Worm (Caenorhabditis elegans) whole organism, young adult: ENCODE results near the gene M153.5.
A peak's percentile ranks its signal among the peaks of the same experiment; 100 is the strongest.

ENCODE experiments used
- B0336.3 ChIP-seq: fragments of 200-800 bp; sonication (Bioruptor generic); IDR thresholded peaks from 2 replicates; pipeline ENCODE4 v1.3.6; 2022; ENCODE audit warnings: missing genetic modification characterization, missing compliant biosample characterization
- C06A6.2 ChIP-seq: fragments of 200-800 bp; sonication (Bioruptor generic); conservative IDR thresholded peaks from 2 replicates; pipeline ENCODE4 v1.3.6; 2022; ENCODE audit warnings: missing genetic modification characterization, missing compliant biosample characterization
- C17E4.6 ChIP-seq: fragments of 200-800 bp; sonication (Bioruptor generic); IDR thresholded peaks from 2 replicates; pipeline ENCODE4 v1.3.6; 2022; ENCODE audit warnings: missing genetic modification reagents, missing genetic modification characterization, missing compliant biosample characterization
- D2030.7 ChIP-seq: fragments of 200-800 bp; sonication (Bioruptor generic); IDR thresholded peaks from 2 replicates; pipeline ENCODE4 v1.3.6; 2022; ENCODE audit warnings: missing genetic modification reagents, missing genetic modification characterization, missing compliant biosample characterization
- F22D6.2 ChIP-seq: sonication (generic microtip); optimal IDR thresholded peaks from 2 replicates; lab custom pipeline; 2016; ENCODE audit warnings: mild to moderate bottlenecking, missing genetic modification characterization, missing compliant biosample characterization
- F57A8.1 ChIP-seq: fragments of 200-800 bp; sonication (Bioruptor generic); optimal IDR thresholded peaks from 2 replicates; lab custom pipeline; 2018; ENCODE audit warnings: mild to moderate bottlenecking, missing genetic modification characterization, moderate library complexity, missing compliant biosample characterization
- K11D2.4 ChIP-seq: fragments of 200-800 bp; sonication (Bioruptor generic); IDR thresholded peaks from 2 replicates; pipeline ENCODE4 v1.3.6; 2022; ENCODE audit warnings: missing genetic modification reagents, missing genetic modification characterization, missing compliant biosample characterization
- Y53F4B.3 ChIP-seq: fragments of 200-800 bp; sonication (Bioruptor generic); IDR thresholded peaks from 2 replicates; pipeline ENCODE4 v1.3.6; 2022; ENCODE audit warnings: missing genetic modification reagents, missing genetic modification characterization, missing compliant biosample characterization
- Y67H2A.10 ChIP-seq: fragments of 200-800 bp; sonication (Bioruptor generic); conservative IDR thresholded peaks from 2 replicates; pipeline ENCODE4 v1.3.6; 2022; ENCODE audit warnings: missing genetic modification reagents, missing genetic modification characterization, missing compliant biosample characterization
- aptf-2 ChIP-seq: fragments of 200-800 bp; sonication (Bioruptor generic); conservative IDR thresholded peaks from 2 replicates; pipeline ENCODE4 v1.3.6; 2022; ENCODE audit warnings: missing genetic modification reagents, missing genetic modification characterization, missing compliant biosample characterization
- aptf-3 ChIP-seq: fragments of 200-800 bp; sonication (Bioruptor generic); IDR thresholded peaks from 2 replicates; pipeline ENCODE4 v1.3.6; 2022; ENCODE audit warnings: missing genetic modification characterization, missing compliant biosample characterization
- attf-5 ChIP-seq: fragments of 200-800 bp; sonication (Bioruptor generic); optimal IDR thresholded peaks from 2 replicates; lab custom pipeline; 2018; ENCODE audit warnings: mild to moderate bottlenecking, missing genetic modification characterization, missing compliant biosample characterization
- attf-6 ChIP-seq: fragments of 200-800 bp; sonication (Bioruptor generic); IDR thresholded peaks from 2 replicates; pipeline ENCODE4 v1.3.6; 2022; ENCODE audit warnings: missing genetic modification reagents, missing genetic modification characterization, missing compliant biosample characterization
- ccch-3 ChIP-seq: fragments of 200-800 bp; sonication (Bioruptor generic); optimal IDR thresholded peaks from 2 replicates; lab custom pipeline; 2018; ENCODE audit warnings: mild to moderate bottlenecking, missing genetic modification characterization, missing compliant biosample characterization
- cebp-1 ChIP-seq, 2 experiments: fragments of 200-800 bp in 1 of 2; sonication (Bioruptor generic) in 1 of 2; sonication (generic microtip) in 1 of 2; IDR thresholded peaks in 1 of 2; optimal IDR thresholded peaks in 1 of 2; 2 replicates each; pipeline versions ENCODE4 v1.3.6 to Lab custom; 2017 to 2022; ENCODE audit warnings: missing compliant biosample characterization in 2 of 2, missing genetic modification characterization in 2 of 2, mild to moderate bottlenecking in 1 of 2, missing genetic modification reagents in 1 of 2, moderate library complexity in 1 of 2
- ceh-100 ChIP-seq: fragments of 200-800 bp; sonication (Bioruptor generic); IDR thresholded peaks from 2 replicates; pipeline ENCODE4 v1.3.6; 2022; ENCODE audit warnings: missing genetic modification reagents, missing genetic modification characterization, missing compliant biosample characterization
- ceh-27 ChIP-seq: fragments of 200-800 bp; sonication (Bioruptor generic); optimal IDR thresholded peaks from 2 replicates; lab custom pipeline; 2018; ENCODE audit warnings: mild to moderate bottlenecking, missing genetic modification characterization, moderate library complexity, missing compliant biosample characterization
- ceh-79 ChIP-seq: sonication (generic microtip); optimal IDR thresholded peaks from 2 replicates; lab custom pipeline; 2017; ENCODE audit warnings: mild to moderate bottlenecking, missing genetic modification characterization, missing compliant biosample characterization
- ceh-91 ChIP-seq: fragments of 200-800 bp; sonication (Bioruptor generic); IDR thresholded peaks from 2 replicates; pipeline ENCODE4 v1.3.6; 2022; ENCODE audit warnings: missing genetic modification reagents, missing genetic modification characterization, missing compliant biosample characterization
- ekl-4 ChIP-seq: fragments of 200-800 bp; sonication (Bioruptor generic); IDR thresholded peaks from 2 replicates; pipeline ENCODE4 v1.3.6; 2022; ENCODE audit warnings: missing genetic modification reagents, missing genetic modification characterization, missing compliant biosample characterization
- ets-4 ChIP-seq: fragments of 200-800 bp; sonication (Bioruptor generic); optimal IDR thresholded peaks from 2 replicates; lab custom pipeline; 2018; ENCODE audit warnings: mild to moderate bottlenecking, missing genetic modification characterization, missing compliant biosample characterization
- gei-17 ChIP-seq: fragments of 200-800 bp; sonication (Bioruptor generic); optimal IDR thresholded peaks from 2 replicates; lab custom pipeline; 2018; ENCODE audit warnings: mild to moderate bottlenecking, missing genetic modification characterization, missing compliant biosample characterization
- hlh-26 ChIP-seq: fragments of 200-800 bp; sonication (Bioruptor generic); conservative IDR thresholded peaks from 2 replicates; pipeline ENCODE4 v1.3.6; 2022; ENCODE audit warnings: missing genetic modification reagents, missing genetic modification characterization, missing compliant biosample characterization
- hmg-1.2 ChIP-seq: fragments of 200-800 bp; sonication (Bioruptor generic); IDR thresholded peaks from 2 replicates; pipeline ENCODE4 v1.3.6; 2022; ENCODE audit warnings: missing genetic modification reagents, missing genetic modification characterization, missing compliant biosample characterization
- let-607 ChIP-seq, 2 experiments: fragments of 200-800 bp in 1 of 2; sonication (Bioruptor generic) in 1 of 2; sonication (generic microtip) in 1 of 2; optimal IDR thresholded peaks; 2 replicates each; lab custom pipeline; 2016 to 2018; ENCODE audit warnings: mild to moderate bottlenecking in 2 of 2, missing compliant biosample characterization in 2 of 2, missing genetic modification characterization in 2 of 2, moderate library complexity in 2 of 2, missing genotype in 1 of 2
- lin-35 ChIP-seq, 3 experiments: fragments of 150-350 bp in 2 of 3; sonication (generic microtip) in 1 of 3; optimal IDR thresholded peaks; 2 replicates each; lab custom pipeline; 2014 to 2018; ENCODE audit warnings: missing biosample characterization in 3 of 3, missing genetic modification characterization in 3 of 3, missing genetic modification reagents in 3 of 3
- lin-40 ChIP-seq: sonication (generic microtip); optimal IDR thresholded peaks from 2 replicates; lab custom pipeline; 2016; ENCODE audit warnings: missing genetic modification characterization, mild to moderate bottlenecking, missing compliant biosample characterization, missing genotype, missing genetic modification reagents
- lsy-27 ChIP-seq: sonication (generic microtip); optimal IDR thresholded peaks from 2 replicates; lab custom pipeline; 2017; ENCODE audit warnings: missing genetic modification characterization, mild to moderate bottlenecking, missing compliant biosample characterization, antibody characterized with exemption, missing genotype, borderline replicate concordance; ENCODE audit not compliant: insufficient read depth
- mel-28 ChIP-seq: sonication (generic microtip); optimal IDR thresholded peaks from 2 replicates; lab custom pipeline; 2016; ENCODE audit warnings: borderline replicate concordance, mild to moderate bottlenecking, missing genetic modification characterization, missing compliant biosample characterization
- mes-4 ChIP-seq: sonication (generic microtip); optimal IDR thresholded peaks from 2 replicates; lab custom pipeline; 2016; ENCODE audit warnings: missing genotype, missing genetic modification characterization, missing compliant biosample characterization
- nhr-80 ChIP-seq: sonication (generic microtip); optimal IDR thresholded peaks from 2 replicates; lab custom pipeline; 2016; ENCODE audit warnings: missing genetic modification characterization, missing compliant biosample characterization
- pbrm-1 ChIP-seq: fragments of 200-800 bp; sonication (Bioruptor generic); IDR thresholded peaks from 2 replicates; pipeline ENCODE4 v1.3.6; 2022; ENCODE audit warnings: missing genetic modification reagents, missing genetic modification characterization, missing compliant biosample characterization
- rcor-1 ChIP-seq: fragments of 200-800 bp; sonication (Bioruptor generic); IDR thresholded peaks from 2 replicates; pipeline ENCODE4 v1.3.6; 2022; ENCODE audit warnings: missing genetic modification reagents, missing genetic modification characterization, missing compliant biosample characterization
- rec-8 ChIP-seq, 2 experiments: sonication (generic microtip); optimal IDR thresholded peaks; 2 replicates each; lab custom pipeline; 2016; ENCODE audit warnings: mild to moderate bottlenecking in 2 of 2, missing genetic modification characterization in 2 of 2, missing genetic modification reagents in 2 of 2, missing genotype in 2 of 2, missing biosample characterization in 1 of 2, missing compliant biosample characterization in 1 of 2, moderate library complexity in 1 of 2
- snpc-1.3 ChIP-seq: sonication (generic microtip); optimal IDR thresholded peaks from 2 replicates; lab custom pipeline; 2017; ENCODE audit warnings: missing genetic modification characterization, mild to moderate bottlenecking, missing compliant biosample characterization, antibody characterized with exemption, moderate library complexity, missing genotype, missing genetic modification reagents; ENCODE audit not compliant: insufficient read depth
- snpc-4 ChIP-seq, 5 experiments: fragments of 150-350 bp in 1 of 5; sonication (generic microtip) in 4 of 5; optimal IDR thresholded peaks; 2 replicates each; lab custom pipeline; 2014 to 2018; ENCODE audit warnings: missing genetic modification characterization in 5 of 5, missing biosample characterization in 3 of 5, antibody characterized with exemption in 2 of 5, mild to moderate bottlenecking in 2 of 5, missing compliant biosample characterization in 2 of 5, missing genotype in 2 of 5, moderate library complexity in 2 of 5, missing genetic modification reagents in 1 of 5
- tbp1 ChIP-seq: fragments of 200-800 bp; sonication (Bioruptor generic); optimal IDR thresholded peaks from 2 replicates; lab custom pipeline; 2018; ENCODE audit warnings: mild to moderate bottlenecking, missing genetic modification characterization, missing compliant biosample characterization
- tlf-1 ChIP-seq: fragments of 200-800 bp; sonication (Bioruptor generic); optimal IDR thresholded peaks from 2 replicates; lab custom pipeline; 2018; ENCODE audit warnings: mild to moderate bottlenecking, missing genetic modification characterization, missing compliant biosample characterization
- unc-62 ChIP-seq: fragments of 150-350 bp; optimal IDR thresholded peaks from 2 replicates; lab custom pipeline; 2014; ENCODE audit warnings: missing biosample characterization, missing genetic modification reagents, missing genetic modification characterization
- ztf-18 ChIP-seq: sonication (generic microtip); optimal IDR thresholded peaks from 2 replicates; lab custom pipeline; 2016; ENCODE audit warnings: missing genotype, mild to moderate bottlenecking, missing genetic modification characterization, missing compliant biosample characterization
- ztf-26 ChIP-seq: sonication (generic microtip); optimal IDR thresholded peaks from 2 replicates; lab custom pipeline; 2017; ENCODE audit warnings: missing genetic modification characterization, missing compliant biosample characterization
- ztf-3 ChIP-seq: fragments of 200-800 bp; sonication (Bioruptor generic); optimal IDR thresholded peaks from 2 replicates; lab custom pipeline; 2018; ENCODE audit warnings: mild to moderate bottlenecking, missing genetic modification characterization, missing compliant biosample characterization
- ztf-6 ChIP-seq: fragments of 200-800 bp; sonication (Bioruptor generic); IDR thresholded peaks from 2 replicates; pipeline ENCODE4 v1.3.6; 2022; ENCODE audit warnings: missing genetic modification reagents, missing genetic modification characterization, missing compliant biosample characterization

M153.5 gene

ce11 chrX:12171631-12172348 is 28.0 kb downstream of the M153.5 start, which contains the start of gene F57G12.1 (continued):
- TF ChIP-seq ekl-4 (GFP tag; lab: Robert Waterston, UW) = 0 out of 2 replicates have a peak, but pooled peaks have one; percentile 46
- TF ChIP-seq mel-28 = no peak
- TF ChIP-seq ztf-26 (tag; lab: Kevin White, UChicago) = peak; percentile 16
- TF ChIP-seq rcor-1 (GFP tag; lab: Robert Waterston, UW) = peak; percentile 22; the same call in 1 of the 2 replicates
- peak; percentile 48; the same call in 1 of the 2 replicates for TF ChIP-seq C06A6.2 (GFP tag; lab: Robert Waterston, UW)
- TF ChIP-seq ceh-27 (GFP tag; lab: Kevin White, UChicago) = peak; percentile 69
- no peak for TF ChIP-seq rec-8 (tag; optimal IDR thresholded peaks at IDR 0.05; lab: Kevin White, UChicago)
- no peak for TF ChIP-seq Y67H2A.10
- 0 out of 2 replicates have a peak, but pooled peaks have one; percentile 28 for TF ChIP-seq D2030.7 (GFP tag; lab: Robert Waterston, UW)
- TF ChIP-seq B0336.3 = peak; percentile 58; the same call in 1 of the 2 replicates
- TF ChIP-seq Y53F4B.3 (GFP tag; lab: Robert Waterston, UW) = no peak
- peak; percentile 4 for TF ChIP-seq ccch-3 (GFP tag; lab: Kevin White, UChicago)
- TF ChIP-seq tbp1 (GFP tag; lab: Kevin White, UChicago) = peak; percentile 46
- peak; percentile 80 for TF ChIP-seq hmg-1.2 (GFP tag; lab: Robert Waterston, UW)
- peak; percentile 24 for TF ChIP-seq lsy-27
- TF ChIP-seq lin-35 (GFP tag; optimal IDR thresholded peaks at IDR 0.05; lab: Kevin White, UChicago) = peak in 1 of 3 experiments; percentile 29
- peak; percentile 57; the same call in 1 of the 2 replicates for TF ChIP-seq K11D2.4 (GFP tag; lab: Robert Waterston, UW)
- 0 out of 2 replicates have a peak, but pooled peaks have one; percentile 47 for TF ChIP-seq pbrm-1
- TF ChIP-seq attf-6 = 0 out of 2 replicates have a peak, but pooled peaks have one; percentile 12
- TF ChIP-seq cebp-1 (GFP tag; IDR thresholded peaks at IDR 0.05; lab: Robert Waterston, UW) = 0 out of 2 replicates have a peak, but pooled peaks have one; percentile 14
- peak; percentile 80 for TF ChIP-seq cebp-1 (tag; optimal IDR thresholded peaks at IDR 0.05; lab: Kevin White, UChicago)
- peak; percentile 51 for TF ChIP-seq nhr-80 (tag; lab: Kevin White, UChicago)
- TF ChIP-seq snpc-4 (GFP tag; optimal IDR thresholded peaks at IDR 0.05; lab: Kevin White, UChicago) = no peak
- peak in 1 of 4 experiments; percentile 50 for TF ChIP-seq snpc-4 (tag; optimal IDR thresholded peaks at IDR 0.05; lab: Kevin White, UChicago)
- no peak for TF ChIP-seq ceh-91 (GFP tag; lab: Robert Waterston, UW)
- TF ChIP-seq attf-5 (GFP tag; lab: Kevin White, UChicago) = peak; percentile 60
- no peak for TF ChIP-seq tlf-1 (GFP tag; lab: Kevin White, UChicago)
- TF ChIP-seq gei-17 (GFP tag; lab: Kevin White, UChicago) = peak; percentile 77
- TF ChIP-seq, all 124 proteins: peak for 39

- TF ChIP-seq F22D6.2 (no peak), mes-4 (no peak), ztf-3 (GFP tag; lab: Kevin White, UChicago) (no peak), F57A8.1 (no peak), snpc-1.3 (tag; lab: Kevin White, UChicago) (no peak), ztf-18 (tag; lab: Kevin White, UChicago) (no peak), ztf-6 (GFP tag; lab: Robert Waterston, UW) (no peak), ceh-79 (tag; lab: Kevin White, UChicago) (no peak), aptf-2 (GFP tag; lab: Robert Waterston, UW) (no peak), aptf-3 (GFP tag; lab: Robert Waterston, UW) (no peak), tbp1 (GFP tag; lab: Kevin White, UChicago) (peak; percentile 14), B0336.3 (peak; percentile 33; the same call in 1 of the 2 replicates), unc-62 (GFP tag; lab: Kevin White, UChicago) (peak; percentile 96), hlh-26 (GFP tag; lab: Robert Waterston, UW) (no peak), let-607 (tag; optimal IDR thresholded peaks at IDR 0.05; lab: Kevin White, UChicago) (peak; percentile 43 to 56), ceh-100 (GFP tag; lab: Robert Waterston, UW) (no peak), ets-4 (GFP tag; lab: Kevin White, UChicago) (peak; percentile 71), C17E4.6 (GFP tag; lab: Robert Waterston, UW) (no peak), lin-40 (tag; lab: Kevin White, UChicago) (no peak), ccch-3 (GFP tag; lab: Kevin White, UChicago) (no peak)
Measured at ce11 chrX:12172482-12173134, 28.8 kb downstream of the M153.5 start.
